Worm (Caenorhabditis elegans) whole organism, L4/young adult: ENCODE data around the gene gsto-3.

Experiments used
- W03F9.2 ChIP-seq: fragments of 150-350 bp; optimal IDR thresholded peaks from 2 replicates; lab custom pipeline; 2014; ENCODE audit warnings: missing biosample characterization, missing genetic modification characterization
- dao-5 ChIP-seq: sonication (generic microtip); optimal IDR thresholded peaks from 2 replicates; lab custom pipeline; 2016; ENCODE audit warnings: missing genotype, missing genetic modification characterization, moderate library complexity, missing compliant biosample characterization
- him-1 ChIP-seq: sonication (generic microtip); optimal IDR thresholded peaks from 2 replicates; lab custom pipeline; 2016; ENCODE audit warnings: missing genotype, missing genetic modification reagents, missing genetic modification characterization, missing compliant biosample characterization

DNA sequence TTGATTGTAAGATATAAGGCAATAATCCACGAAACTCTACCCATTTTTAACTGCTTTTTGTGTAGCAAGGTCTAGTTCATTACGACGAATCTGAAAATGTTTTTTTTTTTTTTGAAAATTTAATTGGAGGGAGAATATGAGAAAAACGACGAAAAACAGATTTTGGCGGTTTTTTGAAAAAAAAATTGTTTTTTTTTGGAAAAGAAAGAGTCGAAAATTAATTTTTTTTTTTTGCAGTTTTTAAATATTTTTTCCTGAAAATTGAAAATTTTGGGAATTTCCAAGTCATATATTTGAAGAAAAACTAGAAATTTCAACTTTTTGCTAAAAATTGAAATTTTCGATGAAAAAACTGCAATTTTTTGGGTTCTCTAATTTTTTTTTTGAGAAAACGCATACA, 37.6 kb upstream of the gsto-3 start, which contains the start of gene stim-1:
- TF ChIP-seq him-1 (tag; lab: Kevin White, UChicago), result no peak
- no peak for TF ChIP-seq W03F9.2
- TF ChIP-seq dao-5 (tag; lab: Kevin White, UChicago), result no peak
